Worm (Caenorhabditis elegans): Measurements from ENCODE around the gene twk-18.

twk-18 gene

DNA sequence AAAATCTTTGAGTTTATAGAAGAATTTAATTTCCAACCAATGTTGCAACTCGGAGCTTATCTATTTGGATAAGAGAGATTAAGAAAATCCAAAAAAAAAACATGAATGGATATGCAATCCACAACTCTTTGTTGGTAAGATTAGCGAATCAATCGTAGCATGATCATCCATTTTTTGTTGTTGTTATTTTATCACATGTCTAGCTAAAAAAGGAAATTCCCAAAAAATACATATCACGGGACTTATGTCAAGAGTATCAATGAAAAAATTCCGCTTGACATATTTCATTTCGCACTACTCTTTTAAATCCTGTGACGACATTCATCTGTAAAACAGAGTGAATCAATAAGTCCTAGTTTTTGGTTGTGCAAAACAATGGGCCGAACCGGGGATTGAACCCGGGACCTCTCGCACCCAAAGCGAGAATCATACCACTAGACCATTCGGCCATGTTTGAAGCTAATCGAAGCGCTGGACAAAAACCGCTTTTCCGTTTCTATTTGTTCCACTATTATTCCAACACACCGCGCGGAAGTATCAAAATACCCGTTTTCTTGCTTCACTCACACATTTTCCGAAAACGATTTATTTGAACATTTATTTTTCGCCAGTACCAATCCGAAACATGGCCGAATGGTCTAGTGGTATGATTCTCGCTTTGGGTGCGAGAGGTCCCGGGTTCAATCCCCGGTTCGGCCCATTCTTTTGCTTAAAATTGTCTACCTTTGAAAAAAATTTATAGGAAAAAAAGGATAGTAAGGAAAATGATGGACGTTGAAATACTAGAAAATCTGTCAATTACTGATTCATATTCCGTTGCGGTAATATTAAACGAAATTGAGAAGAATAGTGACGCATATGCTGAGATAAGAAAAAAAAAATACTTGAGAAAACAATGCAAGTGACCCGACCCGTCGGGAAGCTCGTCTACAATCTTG, 18.5 kb upstream of the twk-18 start (continued):
- TF ChIP-seq fos-1 (tag; optimal IDR thresholded peaks at IDR 0.05) (no peak), nhr-42 (GFP tag; IDR thresholded peaks at IDR 0.05) (no peak), ceh-82 (tag; optimal IDR thresholded peaks at IDR 0.05) (no peak), zip-11 (GFP tag; IDR thresholded peaks at IDR 0.05) (no peak), nhr-6 (tag; optimal IDR thresholded peaks at IDR 0.05) (no peak), F44E2.7 (GFP tag; IDR thresholded peaks at IDR 0.05) (0 out of 2 replicates have a peak, but pooled peaks have one; percentile 32), hlh-30 (tag; optimal IDR thresholded peaks at IDR 0.05; ENCODE audit: insufficient read depth) (peak; percentile 27), mxl-2 (GFP tag; conservative IDR thresholded peaks at IDR 0.05) (no peak), nhr-76 (tag; optimal IDR thresholded peaks at IDR 0.05) (no peak), lin-39 (tag; optimal IDR thresholded peaks at IDR 0.05) (no peak), spr-1 (tag; optimal IDR thresholded peaks at IDR 0.05) (peak; percentile 43), pqm-1 (tag; optimal IDR thresholded peaks at IDR 0.05) (no peak), nhr-10 (tag; optimal IDR thresholded peaks at IDR 0.05) (no peak), daf-16 (GFP tag; optimal IDR thresholded peaks at IDR 0.05) (peak; percentile 7 to 16), daf-16 (tag; optimal IDR thresholded peaks at IDR 0.05) (peak; percentile 38), lir-3 (tag; optimal IDR thresholded peaks at IDR 0.05) (peak; percentile 63), lsy-2 (tag; optimal IDR thresholded peaks at IDR 0.05) (peak in 1 of 2 experiments; percentile 12), D1046.2 (GFP tag; IDR thresholded peaks at IDR 0.05) (peak; percentile 5; the same call in 1 of the 2 replicates), php-3 (GFP tag; IDR thresholded peaks at IDR 0.05) (no peak), tag-97 (GFP tag; IDR thresholded peaks at IDR 0.05) (no peak), gei-8 (GFP tag; optimal IDR thresholded peaks at IDR 0.05) (no peak), mdt-29 (GFP tag; IDR thresholded peaks at IDR 0.05) (no peak), set-16 (GFP tag; IDR thresholded peaks at IDR 0.05) (no peak), unc-130 (GFP tag; optimal IDR thresholded peaks at IDR 0.05) (no peak), jun-1 (tag; optimal IDR thresholded peaks at IDR 0.05) (no peak), zfp-3 (GFP tag; conservative IDR thresholded peaks at IDR 0.05) (peak; percentile 66; the same call in 1 of the 2 replicates), daf-12 (tag; optimal IDR thresholded peaks at IDR 0.05) (no peak), ceh-44 (GFP tag; IDR thresholded peaks at IDR 0.05) (no peak; the same call in 1 of the 2 replicates), zip-2 (tag; optimal IDR thresholded peaks at IDR 0.05) (peak; percentile 65), ceh-20 (GFP tag; IDR thresholded peaks at IDR 0.05) (no peak), rbr-2 (tag; optimal IDR thresholded peaks at IDR 0.05) (peak; percentile 24), ztf-7 (tag; optimal IDR thresholded peaks at IDR 0.05) (peak; percentile 41), Y48G9A.11 (GFP tag; IDR thresholded peaks at IDR 0.05) (no peak), nhr-102 (tag; optimal IDR thresholded peaks at IDR 0.05) (peak; percentile 63), egl-27 (tag; optimal IDR thresholded peaks at IDR 0.05) (no peak), zfp-2 (tag; optimal IDR thresholded peaks at IDR 0.05) (no peak), sdz-12 (GFP tag; optimal IDR thresholded peaks at IDR 0.05) (no peak), spr-3 (GFP tag; optimal IDR thresholded peaks at IDR 0.05) (no peak), saeg-2 (GFP tag; IDR thresholded peaks at IDR 0.05) (peak; percentile 31; the same call in 1 of the 2 replicates), lin-38 (GFP tag; IDR thresholded peaks at IDR 0.05) (peak; percentile 53), nhr-48 (tag; optimal IDR thresholded peaks at IDR 0.05) (peak; percentile 52), nhr-237 (tag; optimal IDR thresholded peaks at IDR 0.05) (no peak), pha-4 (GFP tag; IDR thresholded peaks at IDR 0.05) (peak; percentile 51; the same call in 1 of the 2 replicates), pha-4 (tag; optimal IDR thresholded peaks at IDR 0.05) (no peak), nhr-11 (tag; optimal IDR thresholded peaks at IDR 0.05) (no peak), dve-1 (tag; optimal IDR thresholded peaks at IDR 0.05; ENCODE audit: insufficient read depth) (peak; percentile 20), mep-1 (tag; optimal IDR thresholded peaks at IDR 0.05) (peak; percentile 31), hif-1 (tag; optimal IDR thresholded peaks at IDR 0.05) (no peak), ZK546.5 (tag; optimal IDR thresholded peaks at IDR 0.05) (no peak), lin-29 (GFP tag; IDR thresholded peaks at IDR 0.05) (no peak)
